Fruit fly (Drosophila melanogaster) whole organism, pupa: Measurements from ENCODE around the gene GlnRS.

ENCODE experiments used
- CG10348 ChIP-seq: fragments of 200-800 bp; sonication (Bioruptor generic); IDR thresholded peaks from 2 replicates; pipeline ENCODE4 v1.3.6; 2022; ENCODE audit warnings: missing biosample characterization, missing genetic modification characterization
- CG12605 ChIP-seq: fragments of 200-800 bp; sonication (Bioruptor generic); IDR thresholded peaks from 2 replicates; pipeline ENCODE4 v1.3.6; 2022; ENCODE audit warnings: missing biosample characterization, missing genetic modification characterization
- CG13204 ChIP-seq: fragments of 200-800 bp; sonication (Bioruptor generic); optimal IDR thresholded peaks from 2 replicates; lab custom pipeline; 2018; ENCODE audit warnings: missing biosample characterization, mild to moderate bottlenecking, missing genetic modification characterization, moderate library complexity
- CG14655 ChIP-seq: fragments of 200-800 bp; sonication (Bioruptor generic); optimal IDR thresholded peaks from 3 replicates; lab custom pipeline; 2017; ENCODE audit warnings: mild to moderate bottlenecking, missing biosample characterization, missing genetic modification reagents, missing genetic modification characterization
- CG15710 ChIP-seq: fragments of 200-800 bp; sonication (Bioruptor generic); optimal IDR thresholded peaks from 2 replicates; lab custom pipeline; 2018; ENCODE audit warnings: missing biosample characterization, mild to moderate bottlenecking, missing genetic modification characterization, moderate library complexity
- CG17806 ChIP-seq: fragments of 200-800 bp; sonication (Bioruptor generic); optimal IDR thresholded peaks from 2 replicates; lab custom pipeline; 2018; ENCODE audit warnings: missing biosample characterization, mild to moderate bottlenecking, missing genetic modification characterization, moderate library complexity
- CG32121 ChIP-seq: fragments of 200-800 bp; sonication (Bioruptor generic); IDR thresholded peaks from 2 replicates; pipeline ENCODE4 v1.3.6; 2022; ENCODE audit warnings: missing biosample characterization, missing genetic modification characterization
- CG34367 ChIP-seq: fragments of 200-800 bp; sonication (Bioruptor generic); optimal IDR thresholded peaks from 2 replicates; lab custom pipeline; 2018; ENCODE audit warnings: missing biosample characterization, mild to moderate bottlenecking, missing genetic modification characterization
- CG4496 ChIP-seq: fragments of 200-800 bp; sonication (Bioruptor generic); IDR thresholded peaks from 3 replicates; pipeline ENCODE4 v1.3.6; 2022; ENCODE audit warnings: missing biosample characterization, missing genetic modification characterization
- CG8159 ChIP-seq: fragments of 200-800 bp; sonication (Bioruptor generic); optimal IDR thresholded peaks from 3 replicates; lab custom pipeline; 2018; ENCODE audit warnings: missing biosample characterization, mild to moderate bottlenecking, missing genetic modification characterization, moderate library complexity
- CG8301 ChIP-seq: fragments of 200-800 bp; sonication (Bioruptor generic); optimal IDR thresholded peaks from 2 replicates; lab custom pipeline; 2018; ENCODE audit warnings: missing biosample characterization, mild to moderate bottlenecking, missing genetic modification characterization
- CG9948 ChIP-seq: fragments of 200-800 bp; sonication (Bioruptor generic); optimal IDR thresholded peaks from 2 replicates; lab custom pipeline; 2018; ENCODE audit warnings: missing biosample characterization, mild to moderate bottlenecking, missing genetic modification characterization, moderate library complexity
- D1 ChIP-seq: fragments of 200-800 bp; sonication (Bioruptor generic); optimal IDR thresholded peaks from 2 replicates; lab custom pipeline; 2018; ENCODE audit warnings: missing biosample characterization, mild to moderate bottlenecking, missing genetic modification characterization, moderate library complexity
- EcR ChIP-seq: fragments of 200-800 bp; sonication (Bioruptor generic); optimal IDR thresholded peaks from 3 replicates; lab custom pipeline; 2019; ENCODE audit warnings: missing biosample characterization, missing genetic modification characterization, mild to moderate bottlenecking, moderate library complexity, missing genetic modification reagents
- Ets98B ChIP-seq: fragments of 200-800 bp; sonication (Bioruptor generic); IDR thresholded peaks from 2 replicates; pipeline ENCODE4 v1.3.6; 2022; ENCODE audit warnings: missing biosample characterization, missing genetic modification characterization
- Pif1A ChIP-seq: fragments of 200-800 bp; sonication (Bioruptor generic); optimal IDR thresholded peaks from 3 replicates; lab custom pipeline; 2016; ENCODE audit warnings: missing biosample characterization, missing genetic modification characterization
- Pif1B ChIP-seq: fragments of 200-800 bp; sonication (Bioruptor generic); optimal IDR thresholded peaks from 3 replicates; lab custom pipeline; 2016; ENCODE audit warnings: missing biosample characterization, missing genetic modification characterization
- Snoo ChIP-seq: fragments of 200-800 bp; sonication (Bioruptor generic); optimal IDR thresholded peaks from 3 replicates; lab custom pipeline; 2017; ENCODE audit warnings: missing biosample characterization, mild to moderate bottlenecking, missing genetic modification characterization, inconsistent platforms
- fd96Ca ChIP-seq: fragments of 200-800 bp; sonication (Bioruptor generic); IDR thresholded peaks from 3 replicates; pipeline ENCODE4 v1.3.6; 2022; ENCODE audit warnings: missing biosample characterization, missing genetic modification characterization
- gl ChIP-seq: fragments of 200-800 bp; sonication (Bioruptor generic); optimal IDR thresholded peaks from 2 replicates; lab custom pipeline; 2018; ENCODE audit warnings: missing biosample characterization, mild to moderate bottlenecking, missing genetic modification characterization
- rn ChIP-seq: fragments of 200-800 bp; sonication (Bioruptor generic); IDR thresholded peaks from 2 replicates; pipeline ENCODE4 v1.3.6; 2022; ENCODE audit warnings: missing biosample characterization, missing genetic modification characterization

The GlnRS gene

dm6 chr3R:25265589-25266201 is at the start of gene GlnRS, which contains the start of gene RIOK2:
TSS of gene GlnRS (minus strand) at chr3R:25265721.
TSS of gene RIOK2 (plus strand) at chr3R:25265844.
- TF ChIP-seq CG34367 (tag; lab: Kevin White, UChicago) (no peak), CG13204 (no peak), CG8301 (tag; lab: Kevin White, UChicago) (no peak), CG12605 (GFP tag; lab: Robert Waterston, UW) (peak; percentile 51; the same call in 1 of the 2 replicates)
- TF ChIP-seq, all 21 proteins: peak for 1

- TF ChIP-seq CG17806 (tag; lab: Kevin White, UChicago) (no peak), fd96Ca (no peak)
- TF ChIP-seq, all 21 proteins: peak for 0
These were observed 48.2 kb upstream of the GlnRS start, which contains the start of gene CG31087 for dm6 chr3R:25313771-25314170. TSS of gene CG31087 (minus strand) at chr3R:25313833.

- TF ChIP-seq Pif1A (no peak), Ets98B (GFP tag; lab: Robert Waterston, UW) (no peak), D1 (no peak), gl (tag; lab: Kevin White, UChicago) (no peak), CG4496 (GFP tag; lab: Robert Waterston, UW) (no peak), CG9948 (tag; lab: Kevin White, UChicago) (no peak), CG15710 (tag; lab: Kevin White, UChicago) (no peak), rn (GFP tag; lab: Robert Waterston, UW) (no peak), CG14655 (no peak), Pif1B (GFP tag; lab: Kevin White, UChicago) (no peak), Snoo (tag; lab: Kevin White, UChicago) (no peak), CG34367 (tag; lab: Kevin White, UChicago) (no peak), fd96Ca (no peak), CG17806 (tag; lab: Kevin White, UChicago) (no peak), CG32121 (GFP tag; lab: Robert Waterston, UW) (no peak)
- TF ChIP-seq, all 21 proteins: peak for 0
These were observed 47.1 kb upstream of the GlnRS start for dm6 chr3R:25312583-25312982.

dm6 chr3R:25310843-25311242 is 45.3 kb upstream of the GlnRS start, which contains the start of gene CG31099:
TSS of gene CG31099 (minus strand) at chr3R:25310943.
- TF ChIP-seq Pif1A (no peak), CG12605 (GFP tag; lab: Robert Waterston, UW) (no peak), fd96Ca (no peak), Snoo (tag; lab: Kevin White, UChicago) (no peak), rn (GFP tag; lab: Robert Waterston, UW) (no peak), Ets98B (GFP tag; lab: Robert Waterston, UW) (no peak), CG15710 (tag; lab: Kevin White, UChicago) (no peak), CG17806 (tag; lab: Kevin White, UChicago) (no peak), CG4496 (GFP tag; lab: Robert Waterston, UW) (no peak), CG14655 (no peak), CG32121 (GFP tag; lab: Robert Waterston, UW) (no peak), D1 (no peak), CG9948 (tag; lab: Kevin White, UChicago) (no peak), gl (tag; lab: Kevin White, UChicago) (no peak), CG8301 (tag; lab: Kevin White, UChicago) (no peak), Pif1B (GFP tag; lab: Kevin White, UChicago) (no peak)

- TF ChIP-seq CG15710 (tag; lab: Kevin White, UChicago): no peak
- TF ChIP-seq CG4496 (GFP tag; lab: Robert Waterston, UW): no peak
- no peak for TF ChIP-seq CG13204
- TF ChIP-seq rn (GFP tag; lab: Robert Waterston, UW): no peak
- no peak for TF ChIP-seq CG17806 (tag; lab: Kevin White, UChicago)
- TF ChIP-seq gl (tag; lab: Kevin White, UChicago): no peak
- no peak for TF ChIP-seq fd96Ca
- TF ChIP-seq CG9948 (tag; lab: Kevin White, UChicago): no peak
- no peak for TF ChIP-seq Pif1B (GFP tag; lab: Kevin White, UChicago)
- TF ChIP-seq Pif1A: no peak
- TF ChIP-seq CG32121 (GFP tag; lab: Robert Waterston, UW): no peak
- TF ChIP-seq Snoo (tag; lab: Kevin White, UChicago): no peak
- no peak for TF ChIP-seq D1
- no peak for TF ChIP-seq CG10348
- TF ChIP-seq CG8159 (tag; lab: Kevin White, UChicago): no peak
- TF ChIP-seq Ets98B (GFP tag; lab: Robert Waterston, UW): no peak
- TF ChIP-seq CG8301 (tag; lab: Kevin White, UChicago): no peak
- TF ChIP-seq CG14655: no peak
- no peak for TF ChIP-seq EcR (GFP tag; lab: Kevin White, UChicago)
These were observed 43.7 kb upstream of the GlnRS start for dm6 chr3R:25309175-25309574.

dm6 chr3R:25308228-25308627 is 42.7 kb upstream of the GlnRS start, which contains the start of gene CG10550:
TSS of gene CG10550 (minus strand) at chr3R:25308391.
- TF ChIP-seq Pif1B (GFP tag; lab: Kevin White, UChicago): no peak
- TF ChIP-seq rn (GFP tag; lab: Robert Waterston, UW): no peak
- no peak for TF ChIP-seq CG32121 (GFP tag; lab: Robert Waterston, UW)
- TF ChIP-seq, all 21 proteins: peak for 0
